Fruit fly (Drosophila melanogaster) whole organism, wandering third instar larva: Measurements from ENCODE around the gene lic.

Experiments used
- Abd-B ChIP-seq: fragments of >200 bp; optimal IDR thresholded peaks from 2 replicates; lab custom pipeline; 2017; ENCODE audit warnings: missing biosample characterization, missing genetic modification characterization
- CG32264 ChIP-seq: fragments of 200-800 bp; sonication (Bioruptor generic); optimal IDR thresholded peaks from 2 replicates; lab custom pipeline; 2016; ENCODE audit warnings: missing biosample characterization, missing genetic modification characterization
- CG9705 ChIP-seq: fragments of 200-800 bp; sonication (Bioruptor generic); optimal IDR thresholded peaks from 2 replicates; lab custom pipeline; 2018; ENCODE audit warnings: missing biosample characterization, mild to moderate bottlenecking, missing genetic modification characterization
- CrebA ChIP-seq: fragments of 200-800 bp; sonication (Bioruptor generic); optimal IDR thresholded peaks from 2 replicates; lab custom pipeline; 2016; ENCODE audit warnings: missing biosample characterization, mild to moderate bottlenecking, missing genetic modification characterization, borderline replicate concordance
- Dfd ChIP-seq: fragments of >200 bp; optimal IDR thresholded peaks from 2 replicates; lab custom pipeline; 2017; ENCODE audit warnings: missing biosample characterization, missing genetic modification characterization
- Dif ChIP-seq: fragments of 200-275, 200-300 bp; sonication (Bioruptor generic); optimal IDR thresholded peaks from 2 replicates; lab custom pipeline; 2018; ENCODE audit warnings: missing biosample characterization, missing genetic modification characterization; ENCODE audit not compliant: partially characterized antibody
- GATAd ChIP-seq: sonication (Bioruptor generic); optimal IDR thresholded peaks from 2 replicates; lab custom pipeline; 2016; ENCODE audit warnings: missing biosample characterization, missing genetic modification characterization
- HLH106 ChIP-seq: fragments of 200-800 bp; optimal IDR thresholded peaks from 3 replicates; lab custom pipeline; 2019; ENCODE audit warnings: missing biosample characterization, mild to moderate bottlenecking, missing genetic modification characterization, moderate library complexity
- Hnf4 ChIP-seq: fragments of 200-800 bp; sonication (Bioruptor generic); optimal IDR thresholded peaks from 2 replicates; lab custom pipeline; 2016; ENCODE audit warnings: missing biosample characterization, mild to moderate bottlenecking, missing genetic modification characterization
- Hr78 ChIP-seq: fragments of >200 bp; optimal IDR thresholded peaks from 2 replicates; lab custom pipeline; 2017; ENCODE audit warnings: missing biosample characterization, missing genetic modification characterization
- Hr83 ChIP-seq: fragments of 200-300 bp; sonication (Bioruptor generic); optimal IDR thresholded peaks from 2 replicates; lab custom pipeline; 2016; ENCODE audit warnings: missing biosample characterization, mild to moderate bottlenecking, missing genetic modification characterization, moderate library complexity; ENCODE audit not compliant: poor library complexity, severe bottlenecking
- Jra ChIP-seq: sonication (Bioruptor generic); optimal IDR thresholded peaks from 2 replicates; lab custom pipeline; 2016; ENCODE audit warnings: missing biosample characterization, missing genetic modification characterization
- Myc ChIP-seq: fragments of >200 bp; optimal IDR thresholded peaks from 2 replicates; lab custom pipeline; 2017
- N ChIP-seq: fragments of >200 bp; optimal IDR thresholded peaks from 2 replicates; lab custom pipeline; 2018; ENCODE audit warnings: missing biosample characterization, missing external identifiers, missing genetic modification characterization
- OdsH ChIP-seq: fragments of 200-800 bp; sonication (Bioruptor generic); optimal IDR thresholded peaks from 2 replicates; lab custom pipeline; 2016; ENCODE audit warnings: missing biosample characterization, mild to moderate bottlenecking, missing genetic modification characterization
- Rel ChIP-seq, 2 experiments: fragments of 200-800 bp; sonication (Bioruptor generic) in 1 of 2; optimal IDR thresholded peaks; 2 replicates in 1 of 2; 3 replicates in 1 of 2; lab custom pipeline; 2016 to 2019; ENCODE audit warnings: mild to moderate bottlenecking in 2 of 2, missing biosample characterization in 2 of 2, missing genetic modification characterization in 2 of 2, moderate library complexity in 1 of 2
- Sp1 ChIP-seq: fragments of 200-800 bp; sonication (Bioruptor generic); optimal IDR thresholded peaks from 3 replicates; lab custom pipeline; 2019; ENCODE audit warnings: missing biosample characterization, mild to moderate bottlenecking, missing genetic modification characterization, moderate library complexity
- br ChIP-seq: fragments of 200-800 bp; sonication (Bioruptor generic); optimal IDR thresholded peaks from 2 replicates; lab custom pipeline; 2016; ENCODE audit warnings: missing biosample characterization, missing genetic modification characterization
- brk ChIP-seq: fragments of 200-800 bp; sonication (Bioruptor generic); optimal IDR thresholded peaks from 2 replicates; lab custom pipeline; 2016; ENCODE audit warnings: missing biosample characterization, mild to moderate bottlenecking, missing genetic modification characterization
- dl ChIP-seq, 2 experiments: fragments of 175-275, 200-275 bp in 1 of 2; fragments of 200-275 bp in 1 of 2; sonication (Bioruptor generic); optimal IDR thresholded peaks; lab custom pipeline; 2018; ENCODE audit warnings: mild to moderate bottlenecking in 2 of 2, missing biosample characterization in 2 of 2, missing genetic modification characterization in 2 of 2, moderate library complexity in 2 of 2; ENCODE audit not compliant: partially characterized antibody in 2 of 2, insufficient read depth in 1 of 2
- dmrt93B ChIP-seq: fragments of 200-800 bp; sonication (Bioruptor generic); optimal IDR thresholded peaks from 2 replicates; lab custom pipeline; 2018; ENCODE audit warnings: missing biosample characterization, mild to moderate bottlenecking, missing genetic modification characterization
- dsf ChIP-seq: sonication (Bioruptor generic); optimal IDR thresholded peaks from 2 replicates; lab custom pipeline; 2016; ENCODE audit warnings: missing biosample characterization, missing genetic modification characterization, borderline replicate concordance
- ey ChIP-seq: fragments of 200-800 bp; sonication (Bioruptor generic); optimal IDR thresholded peaks from 2 replicates; lab custom pipeline; 2016; ENCODE audit warnings: missing biosample characterization, missing genetic modification characterization
- foxo ChIP-seq, 2 experiments: fragments of 200-800 bp; sonication (Bioruptor generic); optimal IDR thresholded peaks; 2 replicates in 1 of 2; 3 replicates in 1 of 2; lab custom pipeline; 2016 to 2017; ENCODE audit warnings: missing biosample characterization in 2 of 2, missing genetic modification characterization in 2 of 2
- fru ChIP-seq: fragments of 200-800 bp; sonication (Bioruptor generic); optimal IDR thresholded peaks from 3 replicates; lab custom pipeline; 2016; ENCODE audit warnings: missing biosample characterization, mild to moderate bottlenecking, missing genetic modification characterization
- h ChIP-seq: fragments of 200-800 bp; sonication (Bioruptor generic); optimal IDR thresholded peaks from 3 replicates; lab custom pipeline; 2016; ENCODE audit warnings: missing biosample characterization, mild to moderate bottlenecking, missing genetic modification characterization
- lola ChIP-seq: fragments of >200 bp; optimal IDR thresholded peaks from 2 replicates; lab custom pipeline; 2017; ENCODE audit warnings: missing biosample characterization, missing genetic modification characterization
- psq ChIP-seq: fragments of 200-800 bp; sonication (Bioruptor generic); optimal IDR thresholded peaks from 3 replicates; lab custom pipeline; 2017; ENCODE audit warnings: missing biosample characterization, mild to moderate bottlenecking, missing genetic modification characterization, moderate library complexity
- rgr ChIP-seq: fragments of 200-800 bp; sonication (Bioruptor generic); optimal IDR thresholded peaks from 3 replicates; lab custom pipeline; 2016; ENCODE audit warnings: missing biosample characterization, mild to moderate bottlenecking, missing genetic modification characterization
- sage ChIP-seq: fragments of 200-800 bp; sonication (Bioruptor generic); optimal IDR thresholded peaks from 2 replicates; lab custom pipeline; 2016; ENCODE audit warnings: missing biosample characterization, mild to moderate bottlenecking, missing genetic modification characterization
- sv ChIP-seq: fragments of 200-800 bp; sonication (Bioruptor generic); optimal IDR thresholded peaks from 3 replicates; lab custom pipeline; 2016; ENCODE audit warnings: missing biosample characterization, missing genetic modification characterization
- tai ChIP-seq: sonication (Bioruptor generic); optimal IDR thresholded peaks from 2 replicates; lab custom pipeline; 2016; ENCODE audit warnings: missing biosample characterization, missing genetic modification characterization
- usp ChIP-seq: fragments of >200 bp; optimal IDR thresholded peaks from 2 replicates; lab custom pipeline; 2017; ENCODE audit warnings: missing biosample characterization, missing genetic modification characterization
- woc ChIP-seq: sonication (Bioruptor generic); optimal IDR thresholded peaks from 2 replicates; lab custom pipeline; 2016; ENCODE audit warnings: missing biosample characterization, mild to moderate bottlenecking, missing genetic modification characterization

lic gene

DNA sequence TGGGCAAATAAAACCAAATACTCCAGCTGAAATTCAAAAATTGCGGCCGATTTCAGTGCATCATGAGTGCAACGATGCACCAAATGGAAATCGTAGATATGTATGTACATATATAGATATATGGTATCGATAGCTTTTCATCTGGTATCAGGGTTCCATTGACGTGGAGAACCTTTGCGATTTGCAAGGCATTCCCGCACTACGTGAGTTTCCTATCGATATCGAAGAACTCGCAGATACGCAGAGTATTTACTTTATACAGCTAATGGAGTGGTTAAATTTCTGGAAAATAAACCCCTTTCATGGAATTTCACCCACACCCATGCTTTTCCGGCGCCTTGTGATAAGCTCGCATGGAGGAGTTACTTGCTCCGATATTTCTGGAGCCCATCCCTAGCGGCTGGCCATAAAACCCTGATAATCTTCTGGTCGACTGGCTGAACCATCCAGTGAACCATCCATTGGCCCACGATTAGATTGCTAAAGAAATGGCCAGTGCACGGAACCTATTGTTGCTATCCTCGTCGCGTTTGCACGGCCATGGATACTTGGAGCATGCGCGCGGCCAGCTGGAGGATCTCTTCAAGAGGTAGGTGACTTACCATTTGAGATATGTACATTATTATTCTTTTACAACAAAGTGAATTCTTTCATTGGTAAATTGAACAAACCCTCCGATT, 3.3 kb downstream of the lic start, which contains the start of gene CG2200:
Gene CG2200, plus strand, starts transcription at position 215 of the 680 bp plus-strand sequence.
- peak; percentile 73 for TF ChIP-seq HLH106 (tag; lab: Kevin White, UChicago)
- peak; percentile 61 for TF ChIP-seq OdsH
- TF ChIP-seq dl (GFP tag; optimal IDR thresholded peaks at IDR 0.05; lab: Kevin White, UChicago; ENCODE audit: insufficient read depth in 1 of 2, partially characterized antibody in 2 of 2), result no peak
- TF ChIP-seq Jra (GFP tag; lab: Kevin White, UChicago), result peak; percentile 76
- TF ChIP-seq Hnf4 (GFP tag; lab: Kevin White, UChicago), result peak; percentile 81
- peak; percentile 59 for TF ChIP-seq Hr83 (GFP tag; lab: Kevin White, UChicago)
- TF ChIP-seq sv (GFP tag; lab: Kevin White, UChicago), result no peak
- TF ChIP-seq Abd-B (GFP tag; lab: Kevin White, UChicago), result no peak
- TF ChIP-seq woc, result peak; percentile 48
- no peak for TF ChIP-seq lola (GFP tag; lab: Kevin White, UChicago)
- peak in 1 of 2 experiments; percentile 84 for TF ChIP-seq foxo (GFP tag; optimal IDR thresholded peaks at IDR 0.05; lab: Kevin White, UChicago)
- TF ChIP-seq N (GFP tag; lab: Kevin White, UChicago), result no peak
- TF ChIP-seq GATAd (GFP tag; lab: Kevin White, UChicago), result peak; percentile 39
- peak; percentile 71 for TF ChIP-seq Sp1 (GFP tag; lab: Kevin White, UChicago)
- TF ChIP-seq Myc (lab: Kevin White, UChicago), result no peak
- peak; percentile 42 for TF ChIP-seq sage (GFP tag; lab: Kevin White, UChicago)
- peak; percentile 35 for TF ChIP-seq CG32264 (GFP tag; lab: Kevin White, UChicago)
- no peak for TF ChIP-seq Rel (GFP tag; optimal IDR thresholded peaks at IDR 0.05; lab: Kevin White, UChicago)
- peak; percentile 42 for TF ChIP-seq Rel (tag; optimal IDR thresholded peaks at IDR 0.05; lab: Kevin White, UChicago)
- TF ChIP-seq h (GFP tag; lab: Kevin White, UChicago), result peak; percentile 82
- no peak for TF ChIP-seq dsf (GFP tag; lab: Kevin White, UChicago)
- TF ChIP-seq brk (GFP tag; lab: Kevin White, UChicago), result peak; percentile 51
- TF ChIP-seq rgr (GFP tag; lab: Kevin White, UChicago), result peak; percentile 83
- peak; percentile 63 for TF ChIP-seq psq
- peak; percentile 30 for TF ChIP-seq dmrt93B
- peak; percentile 76 for TF ChIP-seq ey (GFP tag; lab: Kevin White, UChicago)
- peak; percentile 90 for TF ChIP-seq fru (GFP tag; lab: Kevin White, UChicago)
- peak; percentile 75 for TF ChIP-seq br (GFP tag; lab: Kevin White, UChicago)
- no peak for TF ChIP-seq CrebA (GFP tag; lab: Kevin White, UChicago)
- peak; percentile 54 for TF ChIP-seq CG9705 (GFP tag; lab: Kevin White, UChicago)
- TF ChIP-seq Dif (GFP tag; lab: Kevin White, UChicago), result no peak
- TF ChIP-seq usp, result no peak
- TF ChIP-seq, all 38 proteins: peak for 21

DNA sequence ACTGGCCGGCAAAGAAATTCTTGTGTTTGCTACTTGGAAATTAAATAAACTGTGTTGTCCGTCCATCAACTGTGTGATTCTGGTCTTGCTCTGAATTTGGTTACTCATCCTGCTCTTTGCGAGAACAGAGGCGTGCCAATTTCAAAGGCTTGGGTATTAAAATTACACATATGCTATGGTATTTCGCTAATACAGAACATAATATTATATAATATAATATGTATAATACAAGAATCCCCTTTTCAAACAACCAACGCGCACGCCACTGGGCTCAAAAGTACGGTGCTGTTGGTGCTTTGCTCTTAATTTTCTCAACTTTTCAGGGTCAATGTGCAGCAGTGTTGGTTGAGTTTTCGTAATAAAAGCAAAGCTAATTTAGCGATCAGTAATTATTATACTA, 9.0 kb downstream of the lic start:
- TF ChIP-seq sv (GFP tag; lab: Kevin White, UChicago), result peak; percentile 12
- peak; percentile 85 for TF ChIP-seq Sp1 (GFP tag; lab: Kevin White, UChicago)
- no peak for TF ChIP-seq tai (GFP tag; lab: Kevin White, UChicago)
- no peak for TF ChIP-seq Hr78
- TF ChIP-seq Rel (GFP tag; optimal IDR thresholded peaks at IDR 0.05; lab: Kevin White, UChicago), result no peak
- peak; percentile 67 for TF ChIP-seq Rel (tag; optimal IDR thresholded peaks at IDR 0.05; lab: Kevin White, UChicago)
- no peak for TF ChIP-seq dl (GFP tag; optimal IDR thresholded peaks at IDR 0.05; lab: Kevin White, UChicago; ENCODE audit: insufficient read depth in 1 of 2, partially characterized antibody in 2 of 2)
- TF ChIP-seq Hr83 (GFP tag; lab: Kevin White, UChicago), result peak; percentile 59
- peak; percentile 9 for TF ChIP-seq Jra (GFP tag; lab: Kevin White, UChicago)
- peak; percentile 90 for TF ChIP-seq rgr (GFP tag; lab: Kevin White, UChicago)
- no peak for TF ChIP-seq GATAd (GFP tag; lab: Kevin White, UChicago)
- peak; percentile 14 for TF ChIP-seq brk (GFP tag; lab: Kevin White, UChicago)
- TF ChIP-seq ey (GFP tag; lab: Kevin White, UChicago), result peak; percentile 52
- peak; percentile 60 for TF ChIP-seq br (GFP tag; lab: Kevin White, UChicago)
- peak in 1 of 2 experiments; percentile 92 for TF ChIP-seq foxo (GFP tag; optimal IDR thresholded peaks at IDR 0.05; lab: Kevin White, UChicago)
- TF ChIP-seq h (GFP tag; lab: Kevin White, UChicago), result peak; percentile 80
- peak; percentile 68 for TF ChIP-seq Hnf4 (GFP tag; lab: Kevin White, UChicago)
- no peak for TF ChIP-seq lola (GFP tag; lab: Kevin White, UChicago)
- TF ChIP-seq Dfd (GFP tag; lab: Kevin White, UChicago), result no peak
- TF ChIP-seq sage (GFP tag; lab: Kevin White, UChicago), result peak; percentile 38
- peak; percentile 93 for TF ChIP-seq HLH106 (tag; lab: Kevin White, UChicago)
- peak; percentile 82 for TF ChIP-seq OdsH
- no peak for TF ChIP-seq dsf (GFP tag; lab: Kevin White, UChicago)
- peak; percentile 81 for TF ChIP-seq psq
- TF ChIP-seq dmrt93B, result peak; percentile 78
- TF ChIP-seq CG32264 (GFP tag; lab: Kevin White, UChicago), result peak; percentile 40
- peak; percentile 66 for TF ChIP-seq fru (GFP tag; lab: Kevin White, UChicago)
- TF ChIP-seq CG9705 (GFP tag; lab: Kevin White, UChicago), result peak; percentile 75
